Worm (Caenorhabditis elegans) whole organism, young adult: ENCODE results near the gene W09G12.8.

Experiments
- F10E7.11 ChIP-seq: sonication (generic microtip); optimal IDR thresholded peaks from 2 replicates; lab custom pipeline; 2017; ENCODE audit warnings: mild to moderate bottlenecking, missing genetic modification characterization, moderate library complexity, missing compliant biosample characterization
- F22D6.2 ChIP-seq: sonication (generic microtip); optimal IDR thresholded peaks from 2 replicates; lab custom pipeline; 2016; ENCODE audit warnings: mild to moderate bottlenecking, missing genetic modification characterization, missing compliant biosample characterization
- F23B12.7 ChIP-seq: sonication (generic microtip); optimal IDR thresholded peaks from 2 replicates; lab custom pipeline; 2017; ENCODE audit warnings: missing genetic modification characterization, mild to moderate bottlenecking, missing compliant biosample characterization, antibody characterized with exemption, moderate library complexity; ENCODE audit not compliant: insufficient read depth
- F33H1.4 ChIP-seq: fragments of 200-800 bp; sonication (Bioruptor generic); IDR thresholded peaks from 2 replicates; pipeline ENCODE4 v1.3.6; 2022; ENCODE audit warnings: missing genetic modification reagents, missing genetic modification characterization, missing compliant biosample characterization
- F57C9.4 ChIP-seq: sonication (generic microtip); optimal IDR thresholded peaks from 2 replicates; lab custom pipeline; 2017; ENCODE audit warnings: mild to moderate bottlenecking, missing genetic modification characterization, missing compliant biosample characterization
- T26A5.8 ChIP-seq: sonication (generic microtip); optimal IDR thresholded peaks from 2 replicates; lab custom pipeline; 2016; ENCODE audit warnings: missing genetic modification characterization, missing compliant biosample characterization
- Y56A3A.18 ChIP-seq: fragments of 200-800 bp; sonication (Bioruptor generic); IDR thresholded peaks from 2 replicates; pipeline ENCODE4 v1.3.6; 2022; ENCODE audit warnings: missing genetic modification reagents, missing genetic modification characterization, missing compliant biosample characterization
- Y79H2A.3 ChIP-seq: fragments of 200-800 bp; sonication (Bioruptor generic); conservative IDR thresholded peaks from 2 replicates; pipeline ENCODE4 v1.3.6; 2022; ENCODE audit warnings: missing genetic modification reagents, missing genetic modification characterization, missing compliant biosample characterization
- Y95B8A.8 ChIP-seq: fragments of 200-800 bp; sonication (Bioruptor generic); IDR thresholded peaks from 2 replicates; pipeline ENCODE4 v1.3.6; 2022; ENCODE audit warnings: missing genetic modification reagents, missing genetic modification characterization, missing compliant biosample characterization
- akir-1 ChIP-seq: fragments of 200-800 bp; sonication (Bioruptor generic); optimal IDR thresholded peaks from 2 replicates; lab custom pipeline; 2018; ENCODE audit warnings: mild to moderate bottlenecking, missing genetic modification characterization, moderate library complexity, missing compliant biosample characterization
- aptf-2 ChIP-seq: fragments of 200-800 bp; sonication (Bioruptor generic); conservative IDR thresholded peaks from 2 replicates; pipeline ENCODE4 v1.3.6; 2022; ENCODE audit warnings: missing genetic modification reagents, missing genetic modification characterization, missing compliant biosample characterization
- aptf-3 ChIP-seq: fragments of 200-800 bp; sonication (Bioruptor generic); IDR thresholded peaks from 2 replicates; pipeline ENCODE4 v1.3.6; 2022; ENCODE audit warnings: missing genetic modification characterization, missing compliant biosample characterization
- atf-7 ChIP-seq: sonication (generic microtip); optimal IDR thresholded peaks from 2 replicates; lab custom pipeline; 2017; ENCODE audit warnings: mild to moderate bottlenecking, missing genetic modification characterization, missing compliant biosample characterization
- attf-5 ChIP-seq: fragments of 200-800 bp; sonication (Bioruptor generic); optimal IDR thresholded peaks from 2 replicates; lab custom pipeline; 2018; ENCODE audit warnings: mild to moderate bottlenecking, missing genetic modification characterization, missing compliant biosample characterization
- bed-2 ChIP-seq: fragments of 200-800 bp; sonication (Bioruptor generic); IDR thresholded peaks from 2 replicates; pipeline ENCODE4 v1.3.6; 2022; ENCODE audit warnings: missing genetic modification reagents, missing genetic modification characterization, missing compliant biosample characterization
- dpff-1 ChIP-seq: sonication (generic microtip); optimal IDR thresholded peaks from 2 replicates; lab custom pipeline; 2017; ENCODE audit warnings: mild to moderate bottlenecking, missing genetic modification characterization, missing compliant biosample characterization
- dpl-1 ChIP-seq: fragments of 150-350 bp; optimal IDR thresholded peaks from 2 replicates; lab custom pipeline; 2014; ENCODE audit warnings: missing biosample characterization, missing genetic modification reagents, missing genetic modification characterization
- efl-1 ChIP-seq: fragments of 150-350 bp; optimal IDR thresholded peaks from 2 replicates; lab custom pipeline; 2014; ENCODE audit warnings: missing biosample characterization, missing genetic modification reagents, missing genetic modification characterization
- egl-44 ChIP-seq: fragments of 200-800 bp; sonication (Bioruptor generic); IDR thresholded peaks from 2 replicates; pipeline ENCODE4 v1.3.6; 2022; ENCODE audit warnings: missing genetic modification reagents, missing genetic modification characterization, missing compliant biosample characterization
- ets-4 ChIP-seq: fragments of 200-800 bp; sonication (Bioruptor generic); optimal IDR thresholded peaks from 2 replicates; lab custom pipeline; 2018; ENCODE audit warnings: mild to moderate bottlenecking, missing genetic modification characterization, missing compliant biosample characterization
- fkh-3 ChIP-seq: sonication (generic microtip); optimal IDR thresholded peaks from 2 replicates; lab custom pipeline; 2016; ENCODE audit warnings: mild to moderate bottlenecking, missing genetic modification characterization, missing compliant biosample characterization
- gei-17 ChIP-seq: fragments of 200-800 bp; sonication (Bioruptor generic); optimal IDR thresholded peaks from 2 replicates; lab custom pipeline; 2018; ENCODE audit warnings: mild to moderate bottlenecking, missing genetic modification characterization, missing compliant biosample characterization
- him-1 ChIP-seq: sonication (generic microtip); optimal IDR thresholded peaks from 2 replicates; lab custom pipeline; 2016; ENCODE audit warnings: missing genotype, missing genetic modification reagents, missing genetic modification characterization, missing compliant biosample characterization
- hmg-20 ChIP-seq: fragments of 200-800 bp; sonication (Bioruptor generic); IDR thresholded peaks from 2 replicates; pipeline ENCODE4 v1.3.6; 2022; ENCODE audit warnings: missing genetic modification reagents, missing genetic modification characterization, missing compliant biosample characterization
- lin-40 ChIP-seq: sonication (generic microtip); optimal IDR thresholded peaks from 2 replicates; lab custom pipeline; 2016; ENCODE audit warnings: missing genetic modification characterization, mild to moderate bottlenecking, missing compliant biosample characterization, missing genotype, missing genetic modification reagents
- lin-54 ChIP-seq: fragments of 200-800 bp; sonication (Bioruptor generic); optimal IDR thresholded peaks from 2 replicates; lab custom pipeline; 2018; ENCODE audit warnings: mild to moderate bottlenecking, missing genetic modification characterization, missing compliant biosample characterization
- lsl-1 ChIP-seq: fragments of 200-800 bp; sonication (Bioruptor generic); optimal IDR thresholded peaks from 2 replicates; lab custom pipeline; 2018; ENCODE audit warnings: mild to moderate bottlenecking, missing genetic modification characterization, moderate library complexity, missing compliant biosample characterization
- madf-10 ChIP-seq: sonication (generic microtip); optimal IDR thresholded peaks from 2 replicates; lab custom pipeline; 2016; ENCODE audit warnings: mild to moderate bottlenecking, missing genetic modification characterization, missing compliant biosample characterization
- mxl-1 ChIP-seq: sonication (generic microtip); optimal IDR thresholded peaks from 2 replicates; lab custom pipeline; 2016; ENCODE audit warnings: missing genetic modification characterization, missing compliant biosample characterization
- nfyb-1 ChIP-seq: fragments of 200-800 bp; sonication (Bioruptor generic); IDR thresholded peaks from 2 replicates; pipeline ENCODE4 v1.3.6; 2022; ENCODE audit warnings: missing genetic modification reagents, missing genetic modification characterization, missing compliant biosample characterization
- nhr-179 ChIP-seq: sonication (generic microtip); optimal IDR thresholded peaks from 2 replicates; lab custom pipeline; 2016; ENCODE audit warnings: mild to moderate bottlenecking, missing genetic modification characterization, missing compliant biosample characterization
- nhr-27 ChIP-seq: fragments of 200-800 bp; sonication (Bioruptor generic); optimal IDR thresholded peaks from 2 replicates; lab custom pipeline; 2018; ENCODE audit warnings: mild to moderate bottlenecking, missing genetic modification characterization, moderate library complexity, missing compliant biosample characterization
- pbrm-1 ChIP-seq: fragments of 200-800 bp; sonication (Bioruptor generic); IDR thresholded peaks from 2 replicates; pipeline ENCODE4 v1.3.6; 2022; ENCODE audit warnings: missing genetic modification reagents, missing genetic modification characterization, missing compliant biosample characterization
- pha-4 ChIP-seq: fragments of 150-350 bp; sonication (generic microtip); optimal IDR thresholded peaks from 2 replicates; lab custom pipeline; 2014; ENCODE audit warnings: missing biosample characterization, missing genetic modification reagents, missing genetic modification characterization
- sdz-38 ChIP-seq: sonication (generic microtip); optimal IDR thresholded peaks from 2 replicates; lab custom pipeline; 2016; ENCODE audit warnings: missing genotype, missing genetic modification characterization, missing compliant biosample characterization
- snpc-1.1 ChIP-seq: sonication (generic microtip); optimal IDR thresholded peaks from 2 replicates; lab custom pipeline; 2017; ENCODE audit warnings: missing genetic modification characterization, mild to moderate bottlenecking, missing compliant biosample characterization, antibody characterized with exemption, moderate library complexity, missing genotype, missing genetic modification reagents; ENCODE audit not compliant: insufficient read depth
- snpc-1.3 ChIP-seq: sonication (generic microtip); optimal IDR thresholded peaks from 2 replicates; lab custom pipeline; 2017; ENCODE audit warnings: missing genetic modification characterization, mild to moderate bottlenecking, missing compliant biosample characterization, antibody characterized with exemption, moderate library complexity, missing genotype, missing genetic modification reagents; ENCODE audit not compliant: insufficient read depth
- snpc-3.4 ChIP-seq: sonication (generic microtip); optimal IDR thresholded peaks from 2 replicates; lab custom pipeline; 2017; ENCODE audit warnings: missing genetic modification characterization, mild to moderate bottlenecking, missing compliant biosample characterization, antibody characterized with exemption, moderate library complexity, missing genotype, missing genetic modification reagents
- snpc-4 ChIP-seq, 5 experiments: fragments of 150-350 bp in 1 of 5; sonication (generic microtip) in 4 of 5; optimal IDR thresholded peaks; 2 replicates each; lab custom pipeline; 2014 to 2018; ENCODE audit warnings: missing genetic modification characterization in 5 of 5, missing biosample characterization in 3 of 5, antibody characterized with exemption in 2 of 5, mild to moderate bottlenecking in 2 of 5, missing compliant biosample characterization in 2 of 5, missing genotype in 2 of 5, moderate library complexity in 2 of 5, missing genetic modification reagents in 1 of 5
- sptf-2 ChIP-seq: fragments of 200-800 bp; sonication (Bioruptor generic); optimal IDR thresholded peaks from 2 replicates; lab custom pipeline; 2018; ENCODE audit warnings: mild to moderate bottlenecking, missing genetic modification characterization, missing compliant biosample characterization
- tbx-9 ChIP-seq: sonication (generic microtip); optimal IDR thresholded peaks from 2 replicates; lab custom pipeline; 2016; ENCODE audit warnings: borderline replicate concordance, missing genetic modification characterization, inconsistent platforms, missing compliant biosample characterization
- xnd-1 ChIP-seq: sonication (generic microtip); optimal IDR thresholded peaks from 2 replicates; lab custom pipeline; 2016; ENCODE audit warnings: missing genotype, missing genetic modification reagents, missing genetic modification characterization, missing compliant biosample characterization
- ztf-22 ChIP-seq: fragments of 200-800 bp; sonication (Bioruptor generic); optimal IDR thresholded peaks from 2 replicates; lab custom pipeline; 2018; ENCODE audit warnings: mild to moderate bottlenecking, missing genetic modification characterization, moderate library complexity, missing compliant biosample characterization
- ztf-3 ChIP-seq: fragments of 200-800 bp; sonication (Bioruptor generic); optimal IDR thresholded peaks from 2 replicates; lab custom pipeline; 2018; ENCODE audit warnings: mild to moderate bottlenecking, missing genetic modification characterization, missing compliant biosample characterization

Gene W09G12.8

DNA sequence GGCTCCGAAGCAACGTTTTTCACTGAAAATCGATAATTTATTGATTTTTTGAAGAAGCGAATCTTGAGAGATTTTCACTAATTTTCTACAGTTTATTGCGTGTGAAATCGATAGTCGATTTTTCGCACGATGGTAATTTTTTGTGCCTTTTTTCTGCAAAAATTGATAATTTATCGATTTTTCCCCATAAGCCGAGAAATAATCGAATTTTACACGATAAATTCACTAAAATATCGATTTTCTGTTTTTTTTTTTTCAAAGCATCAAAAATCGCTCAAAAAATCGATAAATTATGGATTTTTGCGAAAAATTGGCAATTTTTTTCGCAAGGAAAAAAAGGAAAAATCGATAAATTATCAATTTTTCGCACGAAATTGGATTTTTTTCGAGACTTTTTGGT lies 9.8 kb downstream of the W09G12.8 start:
- TF ChIP-seq ets-4 (GFP tag; lab: Kevin White, UChicago), result no peak
- TF ChIP-seq F33H1.4 (GFP tag; lab: Robert Waterston, UW), result no peak
- TF ChIP-seq pbrm-1 (GFP tag; lab: Robert Waterston, UW), result no peak
- no peak for TF ChIP-seq snpc-3.4 (tag; lab: Kevin White, UChicago)
- TF ChIP-seq him-1 (tag; lab: Kevin White, UChicago), result no peak
- no peak for TF ChIP-seq egl-44 (GFP tag; lab: Robert Waterston, UW)
- TF ChIP-seq atf-7 (tag; lab: Kevin White, UChicago), result no peak
- TF ChIP-seq fkh-3 (tag; lab: Kevin White, UChicago), result no peak
- TF ChIP-seq sptf-2 (GFP tag; lab: Kevin White, UChicago), result no peak
- no peak for TF ChIP-seq attf-5 (GFP tag; lab: Kevin White, UChicago)
- TF ChIP-seq nhr-27 (tag; lab: Kevin White, UChicago), result no peak
- no peak for TF ChIP-seq F22D6.2
- TF ChIP-seq tbx-9 (tag; lab: Kevin White, UChicago), result no peak
- no peak for TF ChIP-seq nfyb-1 (GFP tag; lab: Robert Waterston, UW)
- TF ChIP-seq F10E7.11 (tag; lab: Kevin White, UChicago), result no peak
- no peak for TF ChIP-seq lin-40
- TF ChIP-seq, all 124 proteins: peak for 0

DNA sequence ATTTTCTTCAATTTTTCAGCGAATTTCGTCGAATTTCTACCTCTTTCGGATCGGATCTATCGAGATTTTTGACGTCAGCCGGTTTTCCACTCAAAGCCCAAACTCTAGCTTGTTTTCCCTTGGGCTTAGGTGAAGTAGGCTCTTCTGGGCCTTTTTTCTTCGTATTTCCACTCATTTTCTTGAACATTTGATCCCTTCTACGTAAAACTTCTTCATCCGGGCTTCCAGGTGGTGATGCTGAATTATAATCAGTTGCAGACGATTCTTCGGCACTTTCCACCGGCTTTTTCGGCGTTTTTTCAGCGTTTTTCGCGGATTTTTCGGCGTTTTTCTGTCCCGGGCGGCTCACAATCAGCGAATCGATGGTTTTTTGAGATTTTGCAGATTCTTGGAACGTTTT lies 12.2 kb downstream of the W09G12.8 start:
- no peak for TF ChIP-seq Y79H2A.3 (GFP tag; lab: Robert Waterston, UW)
- TF ChIP-seq lsl-1 (GFP tag; lab: Kevin White, UChicago), result no peak
- TF ChIP-seq snpc-4 (GFP tag; optimal IDR thresholded peaks at IDR 0.05; lab: Kevin White, UChicago), result no peak
- no peak for TF ChIP-seq snpc-4 (tag; optimal IDR thresholded peaks at IDR 0.05; lab: Kevin White, UChicago)
- TF ChIP-seq nhr-179, result no peak
- TF ChIP-seq fkh-3 (tag; lab: Kevin White, UChicago), result no peak
- no peak for TF ChIP-seq akir-1 (GFP tag; lab: Kevin White, UChicago)
- no peak for TF ChIP-seq dpl-1 (GFP tag; lab: Kevin White, UChicago)
- TF ChIP-seq madf-10 (tag; lab: Kevin White, UChicago), result no peak
- TF ChIP-seq Y95B8A.8 (GFP tag; lab: Robert Waterston, UW), result no peak

DNA sequence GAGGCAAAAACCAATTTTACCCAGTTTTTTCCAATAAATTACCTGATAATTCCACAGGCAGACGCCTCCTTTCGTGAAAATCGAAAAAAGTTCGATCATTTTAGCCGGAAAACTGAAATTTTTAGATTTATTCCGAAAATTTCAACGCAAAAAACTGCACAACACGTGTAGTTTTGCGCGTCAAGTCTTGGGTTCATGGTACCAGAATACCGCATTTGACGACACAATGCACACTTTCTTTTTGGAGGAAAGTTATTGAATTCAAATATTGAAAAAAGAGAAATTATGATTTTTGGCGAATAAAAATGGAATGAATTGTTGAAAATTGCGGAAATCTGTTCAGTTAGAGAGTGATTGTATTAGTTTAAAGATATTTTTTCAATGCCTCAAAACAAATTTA lies 13.7 kb downstream of the W09G12.8 start, which contains the start of gene F38A1.8:
Gene F38A1.8 (minus strand): TSS at position 167 of the 400 bp plus-strand sequence.
- TF ChIP-seq ztf-3 (GFP tag; lab: Kevin White, UChicago) (no peak), nfyb-1 (GFP tag; lab: Robert Waterston, UW) (no peak), xnd-1 (tag; lab: Kevin White, UChicago) (no peak), bed-2 (no peak), Y79H2A.3 (GFP tag; lab: Robert Waterston, UW) (no peak), dpff-1 (no peak), efl-1 (GFP tag; lab: Kevin White, UChicago) (peak; percentile 47), T26A5.8 (tag; lab: Kevin White, UChicago) (no peak), Y95B8A.8 (GFP tag; lab: Robert Waterston, UW) (no peak), mxl-1 (tag; lab: Kevin White, UChicago) (no peak), dpl-1 (GFP tag; lab: Kevin White, UChicago) (peak; percentile 41), pha-4 (tag; lab: Kevin White, UChicago) (no peak), Y56A3A.18 (GFP tag; lab: Robert Waterston, UW) (no peak), atf-7 (tag; lab: Kevin White, UChicago) (no peak), F23B12.7 (tag; lab: Kevin White, UChicago) (peak; percentile 6), nhr-179 (no peak), snpc-1.3 (tag; lab: Kevin White, UChicago) (no peak), F57C9.4 (tag; lab: Kevin White, UChicago) (no peak), hmg-20 (GFP tag; lab: Robert Waterston, UW) (no peak), aptf-2 (GFP tag; lab: Robert Waterston, UW) (no peak), lin-54 (GFP tag; lab: Kevin White, UChicago) (peak; percentile 56), gei-17 (GFP tag; lab: Kevin White, UChicago) (no peak), sdz-38 (tag; lab: Kevin White, UChicago) (no peak), him-1 (tag; lab: Kevin White, UChicago) (peak; percentile 45), snpc-1.1 (tag; lab: Kevin White, UChicago) (no peak), aptf-3 (GFP tag; lab: Robert Waterston, UW) (no peak), ztf-22 (no peak)
